Worm (Caenorhabditis elegans) whole organism, early embryonic: Measurements from ENCODE around the gene F40C5.1.

Source experiments
- F13C5.2 ChIP-seq: sonication (generic microtip); optimal IDR thresholded peaks from 2 replicates; lab custom pipeline; 2017; ENCODE audit warnings: mild to moderate bottlenecking, missing genetic modification characterization, inconsistent platforms, missing compliant biosample characterization
- aly-1 ChIP-seq: sonication (generic microtip); optimal IDR thresholded peaks from 2 replicates; lab custom pipeline; 2016; ENCODE audit warnings: missing genetic modification characterization, missing compliant biosample characterization
- ama-1 ChIP-seq: fragments of 150-350 bp; optimal IDR thresholded peaks from 2 replicates; lab custom pipeline; 2014
- ceh-13 ChIP-seq: fragments of 200-800 bp; sonication (Bioruptor generic); optimal IDR thresholded peaks from 2 replicates; lab custom pipeline; 2018; ENCODE audit warnings: mild to moderate bottlenecking, missing genetic modification characterization, missing compliant biosample characterization
- ceh-36 ChIP-seq: sonication (generic microtip); optimal IDR thresholded peaks from 2 replicates; lab custom pipeline; 2016; ENCODE audit warnings: missing genetic modification characterization, inconsistent platforms, missing compliant biosample characterization
- flt-1 ChIP-seq: fragments of 200-800 bp; sonication (Bioruptor generic); IDR thresholded peaks from 2 replicates; pipeline ENCODE4 v1.3.6; 2022; ENCODE audit warnings: missing genetic modification characterization, missing compliant biosample characterization
- hmg-4 ChIP-seq: fragments of 200-800 bp; sonication (Bioruptor generic); optimal IDR thresholded peaks from 2 replicates; lab custom pipeline; 2018; ENCODE audit warnings: mild to moderate bottlenecking, missing genetic modification characterization, missing compliant biosample characterization
- pes-1 ChIP-seq: fragments of 200-800 bp; sonication (Bioruptor generic); IDR thresholded peaks from 2 replicates; pipeline ENCODE4 v1.3.6; 2022; ENCODE audit warnings: missing genetic modification reagents, missing genetic modification characterization, missing compliant biosample characterization
- scrt-1 ChIP-seq: fragments of 200-800 bp; sonication (Bioruptor generic); IDR thresholded peaks from 2 replicates; pipeline ENCODE4 v1.3.6; 2022; ENCODE audit warnings: missing genetic modification characterization, missing compliant biosample characterization
- tbx-11 ChIP-seq: fragments of 200-800 bp; sonication (Bioruptor generic); IDR thresholded peaks from 2 replicates; pipeline ENCODE4 v1.3.6; 2022; ENCODE audit warnings: missing genetic modification characterization, missing compliant biosample characterization
- tbx-37 ChIP-seq: fragments of 200-800 bp; sonication (Bioruptor generic); conservative IDR thresholded peaks from 2 replicates; pipeline ENCODE4 v1.3.6; 2022; ENCODE audit warnings: missing genetic modification reagents, missing genetic modification characterization, missing compliant biosample characterization

ce11 chrV:3613042-3613441 lies 40.5 kb downstream of the F40C5.1 start:
- TF ChIP-seq tbx-11, result no peak
- TF ChIP-seq flt-1 (GFP tag; lab: Robert Waterston, UW), result no peak
- no peak for TF ChIP-seq hmg-4 (GFP tag; lab: Kevin White, UChicago)
- no peak for TF ChIP-seq ceh-36 (tag; lab: Kevin White, UChicago)
- no peak for TF ChIP-seq ama-1 (lab: Kevin White, UChicago)
- TF ChIP-seq F13C5.2 (tag; lab: Kevin White, UChicago), result no peak
- no peak for TF ChIP-seq pes-1
- TF ChIP-seq aly-1 (tag; lab: Kevin White, UChicago), result no peak
- no peak for TF ChIP-seq ceh-13
- TF ChIP-seq tbx-37 (GFP tag; lab: Robert Waterston, UW), result no peak
- no peak for TF ChIP-seq scrt-1 (GFP tag; lab: Robert Waterston, UW)
